Fruit fly (Drosophila melanogaster) whole organism, embryonic: ENCODE measurements around the gene aph-1.

ENCODE experiments used
- ATbp ChIP-seq: fragments of 200-800 bp; sonication (Bioruptor generic); optimal IDR thresholded peaks from 2 replicates; lab custom pipeline; 2017; ENCODE audit warnings: missing biosample characterization, mild to moderate bottlenecking, missing genetic modification characterization, missing genetic modification reagents
- BEAF-32 ChIP-seq: fragments of 200-800 bp; sonication (Bioruptor generic); optimal IDR thresholded peaks from 3 replicates; lab custom pipeline; 2017; ENCODE audit warnings: missing biosample characterization, missing genetic modification characterization, mild to moderate bottlenecking, moderate library complexity, missing genetic modification reagents
- BtbVII ChIP-seq: fragments of 200-800 bp; sonication (Bioruptor generic); optimal IDR thresholded peaks from 3 replicates; lab custom pipeline; 2017; ENCODE audit warnings: missing biosample characterization, mild to moderate bottlenecking, missing genetic modification characterization
- Bteb2 ChIP-seq: fragments of 200-800 bp; sonication (Bioruptor generic); optimal IDR thresholded peaks from 2 replicates; lab custom pipeline; 2016; ENCODE audit warnings: missing biosample characterization, missing genetic modification characterization
- CG10321 ChIP-seq: fragments of 200-800 bp; sonication (Bioruptor generic); IDR thresholded peaks from 2 replicates; pipeline ENCODE4 v1.3.6; 2022; ENCODE audit warnings: missing biosample characterization, missing genetic modification characterization
- CG12219 ChIP-seq: fragments of 200-800 bp; sonication (Bioruptor generic); optimal IDR thresholded peaks from 3 replicates; lab custom pipeline; 2018; ENCODE audit warnings: missing biosample characterization, mild to moderate bottlenecking, missing genetic modification characterization
- CG12391 ChIP-seq: fragments of 200-800 bp; sonication (Bioruptor generic); optimal IDR thresholded peaks from 3 replicates; lab custom pipeline; 2018; ENCODE audit warnings: missing biosample characterization, mild to moderate bottlenecking, missing genetic modification characterization, moderate library complexity
- CG13123 ChIP-seq: fragments of 200-800 bp; sonication (Bioruptor generic); optimal IDR thresholded peaks from 2 replicates; lab custom pipeline; 2016; ENCODE audit warnings: missing biosample characterization, missing genetic modification characterization
- CG13894 ChIP-seq: fragments of 200-800 bp; sonication (Bioruptor generic); optimal IDR thresholded peaks from 3 replicates; lab custom pipeline; 2018; ENCODE audit warnings: missing biosample characterization, mild to moderate bottlenecking, missing genetic modification characterization, moderate library complexity
- CG15514 ChIP-seq: fragments of 200-800 bp; sonication (Bioruptor generic); optimal IDR thresholded peaks from 3 replicates; lab custom pipeline; 2017; ENCODE audit warnings: missing biosample characterization, missing genetic modification characterization, mild to moderate bottlenecking, moderate library complexity, missing genetic modification reagents
- CG1603 ChIP-seq: fragments of 200-800 bp; sonication (Bioruptor generic); optimal IDR thresholded peaks from 2 replicates; lab custom pipeline; 2019; ENCODE audit warnings: missing biosample characterization, mild to moderate bottlenecking, missing genetic modification characterization, moderate library complexity
- CG16813 ChIP-seq: fragments of 200-800 bp; sonication (Bioruptor generic); IDR thresholded peaks from 3 replicates; pipeline ENCODE4 v1.3.6; 2022; ENCODE audit warnings: missing biosample characterization, missing genetic modification characterization; ENCODE audit not compliant: partially characterized antibody
- CG18599 ChIP-seq: fragments of 200-800 bp; sonication (Bioruptor generic); optimal IDR thresholded peaks from 3 replicates; lab custom pipeline; 2017; ENCODE audit warnings: missing biosample characterization, missing genetic modification characterization, mild to moderate bottlenecking, moderate library complexity, missing genetic modification reagents
- CG18764 ChIP-seq: fragments of 200-800 bp; sonication (Bioruptor generic); optimal IDR thresholded peaks from 3 replicates; lab custom pipeline; 2016; ENCODE audit warnings: missing biosample characterization, missing genetic modification characterization
- CG30020 ChIP-seq: fragments of 200-800 bp; optimal IDR thresholded peaks from 2 replicates; lab custom pipeline; 2019; ENCODE audit warnings: missing biosample characterization, mild to moderate bottlenecking, missing genetic modification characterization, moderate library complexity
- CG30403 ChIP-seq: fragments of 200-800 bp; sonication (Bioruptor generic); optimal IDR thresholded peaks from 3 replicates; lab custom pipeline; 2016; ENCODE audit warnings: missing biosample characterization, missing genetic modification characterization
- CG31388 ChIP-seq: fragments of 200-800 bp; sonication (Bioruptor generic); optimal IDR thresholded peaks from 2 replicates; lab custom pipeline; 2016; ENCODE audit warnings: missing biosample characterization, missing genetic modification characterization
- CG34224 ChIP-seq: fragments of 200-800 bp; sonication (Bioruptor generic); IDR thresholded peaks from 3 replicates; pipeline ENCODE4 v1.3.6; 2022; ENCODE audit warnings: missing biosample characterization, missing genetic modification characterization; ENCODE audit not compliant: partially characterized antibody
- CG3995 ChIP-seq: fragments of 200-800 bp; sonication (Bioruptor generic); optimal IDR thresholded peaks from 3 replicates; lab custom pipeline; 2016; ENCODE audit warnings: missing biosample characterization, missing genetic modification characterization
- CG6689 ChIP-seq: fragments of 200-800 bp; sonication (Bioruptor generic); IDR thresholded peaks from 2 replicates; pipeline ENCODE4 v1.3.6; 2022; ENCODE audit warnings: missing biosample characterization, missing genetic modification characterization
- CG7963 ChIP-seq: fragments of 200-800 bp; sonication (Bioruptor generic); IDR thresholded peaks from 3 replicates; pipeline ENCODE4 v1.3.6; 2022; ENCODE audit warnings: missing biosample characterization, missing genetic modification characterization; ENCODE audit not compliant: partially characterized antibody
- CG8924 ChIP-seq: fragments of 200-800 bp; optimal IDR thresholded peaks from 3 replicates; lab custom pipeline; 2019; ENCODE audit warnings: missing biosample characterization, mild to moderate bottlenecking, missing genetic modification characterization, moderate library complexity
- CG9817 ChIP-seq: fragments of 200-800 bp; sonication (Bioruptor generic); optimal IDR thresholded peaks from 2 replicates; lab custom pipeline; 2018; ENCODE audit warnings: missing biosample characterization, mild to moderate bottlenecking, missing genetic modification characterization, moderate library complexity
- D19B ChIP-seq: fragments of 200-800 bp; sonication (Bioruptor generic); optimal IDR thresholded peaks from 2 replicates; lab custom pipeline; 2017; ENCODE audit warnings: missing biosample characterization, mild to moderate bottlenecking, missing genetic modification characterization
- Dad ChIP-seq: fragments of 200-800 bp; sonication (Bioruptor generic); optimal IDR thresholded peaks from 3 replicates; lab custom pipeline; 2016; ENCODE audit warnings: missing biosample characterization, missing genetic modification characterization
- Deaf1 ChIP-seq: fragments of 200-800 bp; optimal IDR thresholded peaks from 3 replicates; lab custom pipeline; 2019; ENCODE audit warnings: missing biosample characterization, mild to moderate bottlenecking, missing genetic modification characterization, moderate library complexity
- Dll ChIP-seq: fragments of 200-800 bp; sonication (Bioruptor generic); IDR thresholded peaks from 4 replicates; pipeline ENCODE4 v1.3.6; 2022; ENCODE audit warnings: missing biosample characterization, missing genetic modification characterization; ENCODE audit not compliant: partially characterized antibody
- Gug ChIP-seq: fragments of 200-800 bp; sonication (Bioruptor generic); IDR thresholded peaks from 4 replicates; pipeline ENCODE4 v1.3.6; 2022; ENCODE audit warnings: missing biosample characterization, missing genetic modification characterization
- H2.0 ChIP-seq: fragments of 200-800 bp; sonication (Bioruptor generic); IDR thresholded peaks from 2 replicates; pipeline ENCODE4 v1.3.6; 2022; ENCODE audit warnings: missing biosample characterization, missing genetic modification characterization
- Neu2 ChIP-seq: fragments of 200-800 bp; sonication (Bioruptor generic); optimal IDR thresholded peaks from 3 replicates; lab custom pipeline; 2016; ENCODE audit warnings: missing biosample characterization, missing genetic modification characterization, borderline replicate concordance
- Rfx ChIP-seq: fragments of 200-800 bp; sonication (Bioruptor generic); IDR thresholded peaks from 2 replicates; pipeline ENCODE4 v1.3.6; 2022; ENCODE audit warnings: missing biosample characterization, missing genetic modification characterization
- ab ChIP-seq: fragments of 200-800 bp; sonication (Bioruptor generic); optimal IDR thresholded peaks from 2 replicates; lab custom pipeline; 2016; ENCODE audit warnings: missing biosample characterization, missing genetic modification characterization
- btn ChIP-seq: fragments of 200-800 bp; sonication (Bioruptor generic); optimal IDR thresholded peaks from 2 replicates; lab custom pipeline; 2016; ENCODE audit warnings: missing biosample characterization, missing genetic modification characterization
- cad ChIP-seq: fragments of >200 bp; optimal IDR thresholded peaks from 2 replicates; lab custom pipeline; 2017; ENCODE audit warnings: missing biosample characterization, missing genetic modification characterization
- cato ChIP-seq: fragments of 200-800 bp; sonication (Bioruptor generic); optimal IDR thresholded peaks from 2 replicates; lab custom pipeline; 2016; ENCODE audit warnings: missing biosample characterization, missing genetic modification characterization, borderline replicate concordance
- dan ChIP-seq: fragments of 200-800 bp; sonication (Bioruptor generic); IDR thresholded peaks from 2 replicates; pipeline ENCODE4 v1.3.6; 2022; ENCODE audit warnings: missing biosample characterization, missing genetic modification characterization
- disco-r ChIP-seq: fragments of 200-800 bp; sonication (Bioruptor generic); optimal IDR thresholded peaks from 2 replicates; lab custom pipeline; 2016; ENCODE audit warnings: missing biosample characterization, missing genetic modification characterization
- dysf ChIP-seq: fragments of 200-800 bp; sonication (Bioruptor generic); IDR thresholded peaks from 3 replicates; pipeline ENCODE4 v1.3.6; 2022; ENCODE audit warnings: missing biosample characterization, missing genetic modification characterization
- grn ChIP-seq: fragments of 200-800 bp; sonication (Bioruptor generic); optimal IDR thresholded peaks from 3 replicates; lab custom pipeline; 2017; ENCODE audit warnings: missing biosample characterization, missing genetic modification characterization
- h ChIP-seq: fragments of >200 bp; optimal IDR thresholded peaks from 2 replicates; lab custom pipeline; 2017
- lilli ChIP-seq: fragments of 200-800 bp; sonication (Bioruptor generic); optimal IDR thresholded peaks from 3 replicates; lab custom pipeline; 2016; ENCODE audit warnings: missing biosample characterization, missing genetic modification characterization
- nau ChIP-seq: fragments of 200-800 bp; sonication (Bioruptor generic); optimal IDR thresholded peaks from 3 replicates; lab custom pipeline; 2017; ENCODE audit warnings: missing biosample characterization, mild to moderate bottlenecking, missing genetic modification characterization, missing genetic modification reagents
- sens-2 ChIP-seq: fragments of 200-800 bp; sonication (Bioruptor generic); IDR thresholded peaks from 2 replicates; pipeline ENCODE4 v1.3.6; 2022; ENCODE audit warnings: missing biosample characterization, missing genetic modification characterization
- shn ChIP-seq: fragments of 200-800 bp; sonication (Bioruptor generic); optimal IDR thresholded peaks from 3 replicates; lab custom pipeline; 2016; ENCODE audit warnings: missing biosample characterization, missing genetic modification characterization
- sisA ChIP-seq: fragments of 200-800 bp; sonication (Bioruptor generic); IDR thresholded peaks from 2 replicates; pipeline ENCODE4 v1.3.6; 2022; ENCODE audit warnings: missing biosample characterization, missing genetic modification characterization
- stc ChIP-seq: fragments of 200-800 bp; sonication (Bioruptor generic); IDR thresholded peaks from 2 replicates; pipeline ENCODE4 v1.3.6; 2022; ENCODE audit warnings: missing biosample characterization, missing genetic modification characterization
- tll ChIP-seq, 2 experiments: fragments of 200-800 bp in 1 of 2; fragments of >200 bp in 1 of 2; sonication (Bioruptor generic) in 1 of 2; optimal IDR thresholded peaks; 2 replicates each; lab custom pipeline; 2017 to 2019; ENCODE audit warnings: missing biosample characterization in 2 of 2, missing genetic modification characterization in 2 of 2, mild to moderate bottlenecking in 1 of 2, moderate library complexity in 1 of 2
- vfl ChIP-seq: fragments of 200-800 bp; sonication (Bioruptor generic); optimal IDR thresholded peaks from 2 replicates; lab custom pipeline; 2016; ENCODE audit warnings: missing biosample characterization, missing genetic modification characterization
- wor ChIP-seq: fragments of 200-800 bp; sonication (Bioruptor generic); IDR thresholded peaks from 2 replicates; pipeline ENCODE4 v1.3.6; 2022; ENCODE audit warnings: missing biosample characterization, missing genetic modification characterization

The aph-1 gene

dm6 chr2L:2765659-2766373 is at the start of gene aph-1, which contains the start of gene Snx21 (continued):
- TF ChIP-seq BEAF-32 = peak; percentile 26
- TF ChIP-seq sens-2 = peak; percentile 76
- TF ChIP-seq Neu2 = peak; percentile 71
- peak; percentile 93 for TF ChIP-seq shn (GFP tag; lab: Kevin White, UChicago)
- peak; percentile 94 for TF ChIP-seq CG12391 (tag; lab: Kevin White, UChicago)
- TF ChIP-seq CG8924 (tag; lab: Kevin White, UChicago) = peak; percentile 94
- peak; percentile 79 for TF ChIP-seq Bteb2 (GFP tag; lab: Kevin White, UChicago)
- peak in 1 of 2 experiments; percentile 64 for TF ChIP-seq tll (GFP tag; optimal IDR thresholded peaks at IDR 0.05; lab: Kevin White, UChicago)
- TF ChIP-seq CG1603 (tag; lab: Kevin White, UChicago) = peak; percentile 73
- no peak for TF ChIP-seq CG34224 (GFP tag; lab: Robert Waterston, UW)
- peak; percentile 91 for TF ChIP-seq CG6689 (GFP tag; lab: Robert Waterston, UW)
- peak; percentile 75 for TF ChIP-seq disco-r
- TF ChIP-seq cad (GFP tag; lab: Kevin White, UChicago) = no peak
- peak; percentile 18; the same call in 1 of the 3 replicates for TF ChIP-seq CG16813 (GFP tag; lab: Robert Waterston, UW)
- TF ChIP-seq Dll (GFP tag; lab: Robert Waterston, UW) = no peak
- TF ChIP-seq vfl = peak; percentile 88
- peak; percentile 92 for TF ChIP-seq CG13894
- peak; percentile 82 for TF ChIP-seq CG18764 (GFP tag; lab: Kevin White, UChicago)
- peak; percentile 94 for TF ChIP-seq dysf (GFP tag; lab: Robert Waterston, UW)
- TF ChIP-seq CG12219 = peak; percentile 83
- peak; percentile 75 for TF ChIP-seq Deaf1 (tag; lab: Kevin White, UChicago)
- TF ChIP-seq CG13123 (GFP tag; lab: Kevin White, UChicago) = peak; percentile 76
- peak; percentile 83 for TF ChIP-seq D19B (GFP tag; lab: Kevin White, UChicago)
- peak; percentile 82 for TF ChIP-seq nau (GFP tag; lab: Kevin White, UChicago)
- peak; percentile 92 for TF ChIP-seq lilli
- peak; percentile 79 for TF ChIP-seq H2.0 (GFP tag; lab: Robert Waterston, UW)
- peak; percentile 61 for TF ChIP-seq CG10321 (GFP tag; lab: Robert Waterston, UW)
- TF ChIP-seq ab = peak; percentile 75
- peak; percentile 86 for TF ChIP-seq Dad (GFP tag; lab: Kevin White, UChicago)
- TF ChIP-seq Gug (GFP tag; lab: Robert Waterston, UW) = peak; percentile 94
- no peak for TF ChIP-seq h (lab: Kevin White, UChicago)
- TF ChIP-seq dan (GFP tag; lab: Robert Waterston, UW) = peak; percentile 72; the same call in 1 of the 2 replicates
- peak; percentile 91 for TF ChIP-seq CG9817
- peak; percentile 60 for TF ChIP-seq btn (GFP tag; lab: Kevin White, UChicago)
- peak; percentile 79 for TF ChIP-seq CG30020 (tag; lab: Kevin White, UChicago)
- TF ChIP-seq wor (GFP tag; lab: Robert Waterston, UW) = peak; percentile 75
- peak; percentile 88 for TF ChIP-seq ATbp (GFP tag; lab: Kevin White, UChicago)
- peak; percentile 90 for TF ChIP-seq cato
- peak; percentile 90 for TF ChIP-seq Rfx (GFP tag; lab: Robert Waterston, UW)
- TF ChIP-seq grn = peak; percentile 25
- peak; percentile 89 for TF ChIP-seq sisA (GFP tag; lab: Robert Waterston, UW)
- TF ChIP-seq CG3995 (GFP tag; lab: Kevin White, UChicago) = peak; percentile 18
- peak; percentile 36 for TF ChIP-seq CG31388 (GFP tag; lab: Kevin White, UChicago)
- peak; percentile 91 for TF ChIP-seq BtbVII
- no peak for TF ChIP-seq CG7963 (GFP tag; lab: Robert Waterston, UW)
- peak; percentile 84 for TF ChIP-seq CG15514 (GFP tag; lab: Kevin White, UChicago)
- peak; percentile 95 for TF ChIP-seq CG30403
- peak; percentile 93 for TF ChIP-seq CG18599 (GFP tag; lab: Kevin White, UChicago)
- TF ChIP-seq stc (GFP tag; lab: Robert Waterston, UW) = peak; percentile 89
